Fruit fly (Drosophila melanogaster): ENCODE results near the gene hoip.

hoip gene

dm6 chr2L:9660516-9660920, 39.1 kb upstream of the hoip start (continued):
- TF ChIP-seq D19B (GFP tag; optimal IDR thresholded peaks at IDR 0.05) = peak; percentile 68
- no peak for TF ChIP-seq Sox100B (GFP tag; optimal IDR thresholded peaks at IDR 0.05)
- TF ChIP-seq GATAe (GFP tag; conservative IDR thresholded peaks at IDR 0.05) = peak; percentile 53
- no peak for TF ChIP-seq CG10959 (GFP tag; IDR thresholded peaks at IDR 0.05)
- TF ChIP-seq CG17359 (tag; optimal IDR thresholded peaks at IDR 0.05) = peak; percentile 77
- no peak for TF ChIP-seq btn (GFP tag; optimal IDR thresholded peaks at IDR 0.05)
- no peak for TF ChIP-seq schlank (tag; optimal IDR thresholded peaks at IDR 0.05)
- no peak for TF ChIP-seq z (GFP tag; IDR thresholded peaks at IDR 0.05)
- TF ChIP-seq salm (tag; optimal IDR thresholded peaks at IDR 0.05) = peak; percentile 32
- TF ChIP-seq slbo (GFP tag; IDR thresholded peaks at IDR 0.05) = peak; percentile 82
- TF ChIP-seq CG12391 (tag; optimal IDR thresholded peaks at IDR 0.05) = peak; percentile 71
- peak; percentile 80 for TF ChIP-seq CG31441 (GFP tag; IDR thresholded peaks at IDR 0.05)
- TF ChIP-seq cwo (GFP tag; optimal IDR thresholded peaks at IDR 0.05) = peak; percentile 83
- TF ChIP-seq sd (tag; optimal IDR thresholded peaks at IDR 0.05) = peak; percentile 27
- TF ChIP-seq sug (tag; optimal IDR thresholded peaks at IDR 0.05) = peak; percentile 69
- TF ChIP-seq Sry-β (GFP tag; optimal IDR thresholded peaks at IDR 0.05) = no peak
- TF ChIP-seq CG31388 (GFP tag; optimal IDR thresholded peaks at IDR 0.05) = no peak
- no peak for TF ChIP-seq CG10979 (tag; optimal IDR thresholded peaks at IDR 0.05)
- no peak for TF ChIP-seq CG17612 (GFP tag; IDR thresholded peaks at IDR 0.05)
- TF ChIP-seq CG5953 (GFP tag; IDR thresholded peaks at IDR 0.05) = peak; percentile 33; the same call in 1 of the 2 replicates
- no peak for TF ChIP-seq CG1832 (GFP tag; optimal IDR thresholded peaks at IDR 0.05)
- peak; percentile 90 for TF ChIP-seq Meics (GFP tag; optimal IDR thresholded peaks at IDR 0.05)
- peak; percentile 85 for TF ChIP-seq CG15269 (tag; optimal IDR thresholded peaks at IDR 0.05)
- TF ChIP-seq CG1602 (GFP tag; optimal IDR thresholded peaks at IDR 0.05) = no peak
- TF ChIP-seq Dfd (GFP tag; optimal IDR thresholded peaks at IDR 0.05) = no peak
- TF ChIP-seq CG4404 (GFP tag; IDR thresholded peaks at IDR 0.05) = peak; percentile 41
- TF ChIP-seq Scr (GFP tag; IDR thresholded peaks at IDR 0.05; ENCODE audit: partially characterized antibody) = no peak
- TF ChIP-seq CG6813 (GFP tag; optimal IDR thresholded peaks at IDR 0.05) = peak; percentile 70
- TF ChIP-seq emc (GFP tag; optimal IDR thresholded peaks at IDR 0.05) = no peak
- TF ChIP-seq CG5245 (GFP tag; optimal IDR thresholded peaks at IDR 0.05) = no peak
- no peak for TF ChIP-seq chinmo (GFP tag; IDR thresholded peaks at IDR 0.05; ENCODE audit: partially characterized antibody)
- TF ChIP-seq lov (optimal IDR thresholded peaks at IDR 0.05) = no peak
- TF ChIP-seq lov (GFP tag; IDR thresholded peaks at IDR 0.05) = no peak
- TF ChIP-seq CG5180 (GFP tag; optimal IDR thresholded peaks at IDR 0.05) = peak; percentile 68
- no peak for TF ChIP-seq kay (GFP tag; optimal IDR thresholded peaks at IDR 0.05)
- no peak for TF ChIP-seq CG1024 (GFP tag; IDR thresholded peaks at IDR 0.05)
- TF ChIP-seq tin (GFP tag; optimal IDR thresholded peaks at IDR 0.05) = peak; percentile 22
- TF ChIP-seq CG10147 (GFP tag; optimal IDR thresholded peaks at IDR 0.05) = peak; percentile 88
- TF ChIP-seq Gug (GFP tag; IDR thresholded peaks at IDR 0.05) = peak; percentile 66; the same call in 1 of the 4 replicates
- peak; percentile 87 for TF ChIP-seq CG7839 (tag; optimal IDR thresholded peaks at IDR 0.05)
- TF ChIP-seq Awh (GFP tag; IDR thresholded peaks at IDR 0.05) = 0 out of 2 replicates have a peak, but pooled peaks have one; percentile 35
- TF ChIP-seq crc (GFP tag; optimal IDR thresholded peaks at IDR 0.05) = no peak
- TF ChIP-seq fru (optimal IDR thresholded peaks at IDR 0.05) = no peak
- TF ChIP-seq Optix (GFP tag; IDR thresholded peaks at IDR 0.05) = peak; percentile 44; the same call in 1 of the 3 replicates
- TF ChIP-seq Hr78 (GFP tag; optimal IDR thresholded peaks at IDR 0.05) = no peak
- no peak for TF ChIP-seq ato (GFP tag; IDR thresholded peaks at IDR 0.05; ENCODE audit: partially characterized antibody)
- peak; percentile 39; the same call in 1 of the 2 replicates for TF ChIP-seq CG4730 (GFP tag; IDR thresholded peaks at IDR 0.05)
- peak; percentile 48 for TF ChIP-seq CG12155 (GFP tag; optimal IDR thresholded peaks at IDR 0.05)
- no peak for TF ChIP-seq pita (GFP tag; optimal IDR thresholded peaks at IDR 0.05)
- peak; percentile 83 for TF ChIP-seq sens (GFP tag)
- TF ChIP-seq mam (GFP tag; optimal IDR thresholded peaks at IDR 0.05) = peak; percentile 49
- peak; percentile 87 for TF ChIP-seq row (GFP tag; IDR thresholded peaks at IDR 0.05)

Data from whole organism, embryonic.